Fruit fly (Drosophila melanogaster) whole organism, pupa: ENCODE results near the gene SMC3.

Experiments
- CG10348 ChIP-seq: fragments of 200-800 bp; sonication (Bioruptor generic); IDR thresholded peaks from 2 replicates; pipeline ENCODE4 v1.3.6; 2022; ENCODE audit warnings: missing biosample characterization, missing genetic modification characterization
- CG12605 ChIP-seq: fragments of 200-800 bp; sonication (Bioruptor generic); IDR thresholded peaks from 2 replicates; pipeline ENCODE4 v1.3.6; 2022; ENCODE audit warnings: missing biosample characterization, missing genetic modification characterization
- CG13204 ChIP-seq: fragments of 200-800 bp; sonication (Bioruptor generic); optimal IDR thresholded peaks from 2 replicates; lab custom pipeline; 2018; ENCODE audit warnings: missing biosample characterization, mild to moderate bottlenecking, missing genetic modification characterization, moderate library complexity
- CG14655 ChIP-seq: fragments of 200-800 bp; sonication (Bioruptor generic); optimal IDR thresholded peaks from 3 replicates; lab custom pipeline; 2017; ENCODE audit warnings: mild to moderate bottlenecking, missing biosample characterization, missing genetic modification reagents, missing genetic modification characterization
- CG15710 ChIP-seq: fragments of 200-800 bp; sonication (Bioruptor generic); optimal IDR thresholded peaks from 2 replicates; lab custom pipeline; 2018; ENCODE audit warnings: missing biosample characterization, mild to moderate bottlenecking, missing genetic modification characterization, moderate library complexity
- CG17806 ChIP-seq: fragments of 200-800 bp; sonication (Bioruptor generic); optimal IDR thresholded peaks from 2 replicates; lab custom pipeline; 2018; ENCODE audit warnings: missing biosample characterization, mild to moderate bottlenecking, missing genetic modification characterization, moderate library complexity
- CG32121 ChIP-seq: fragments of 200-800 bp; sonication (Bioruptor generic); IDR thresholded peaks from 2 replicates; pipeline ENCODE4 v1.3.6; 2022; ENCODE audit warnings: missing biosample characterization, missing genetic modification characterization
- CG34367 ChIP-seq: fragments of 200-800 bp; sonication (Bioruptor generic); optimal IDR thresholded peaks from 2 replicates; lab custom pipeline; 2018; ENCODE audit warnings: missing biosample characterization, mild to moderate bottlenecking, missing genetic modification characterization
- CG4496 ChIP-seq: fragments of 200-800 bp; sonication (Bioruptor generic); IDR thresholded peaks from 3 replicates; pipeline ENCODE4 v1.3.6; 2022; ENCODE audit warnings: missing biosample characterization, missing genetic modification characterization
- CG8159 ChIP-seq: fragments of 200-800 bp; sonication (Bioruptor generic); optimal IDR thresholded peaks from 3 replicates; lab custom pipeline; 2018; ENCODE audit warnings: missing biosample characterization, mild to moderate bottlenecking, missing genetic modification characterization, moderate library complexity
- CG8301 ChIP-seq: fragments of 200-800 bp; sonication (Bioruptor generic); optimal IDR thresholded peaks from 2 replicates; lab custom pipeline; 2018; ENCODE audit warnings: missing biosample characterization, mild to moderate bottlenecking, missing genetic modification characterization
- CG9948 ChIP-seq: fragments of 200-800 bp; sonication (Bioruptor generic); optimal IDR thresholded peaks from 2 replicates; lab custom pipeline; 2018; ENCODE audit warnings: missing biosample characterization, mild to moderate bottlenecking, missing genetic modification characterization, moderate library complexity
- D1 ChIP-seq: fragments of 200-800 bp; sonication (Bioruptor generic); optimal IDR thresholded peaks from 2 replicates; lab custom pipeline; 2018; ENCODE audit warnings: missing biosample characterization, mild to moderate bottlenecking, missing genetic modification characterization, moderate library complexity
- EcR ChIP-seq: fragments of 200-800 bp; sonication (Bioruptor generic); optimal IDR thresholded peaks from 3 replicates; lab custom pipeline; 2019; ENCODE audit warnings: missing biosample characterization, missing genetic modification characterization, mild to moderate bottlenecking, moderate library complexity, missing genetic modification reagents
- Ets98B ChIP-seq: fragments of 200-800 bp; sonication (Bioruptor generic); IDR thresholded peaks from 2 replicates; pipeline ENCODE4 v1.3.6; 2022; ENCODE audit warnings: missing biosample characterization, missing genetic modification characterization
- Pif1A ChIP-seq: fragments of 200-800 bp; sonication (Bioruptor generic); optimal IDR thresholded peaks from 3 replicates; lab custom pipeline; 2016; ENCODE audit warnings: missing biosample characterization, missing genetic modification characterization
- Pif1B ChIP-seq: fragments of 200-800 bp; sonication (Bioruptor generic); optimal IDR thresholded peaks from 3 replicates; lab custom pipeline; 2016; ENCODE audit warnings: missing biosample characterization, missing genetic modification characterization
- Snoo ChIP-seq: fragments of 200-800 bp; sonication (Bioruptor generic); optimal IDR thresholded peaks from 3 replicates; lab custom pipeline; 2017; ENCODE audit warnings: missing biosample characterization, mild to moderate bottlenecking, missing genetic modification characterization, inconsistent platforms
- fd96Ca ChIP-seq: fragments of 200-800 bp; sonication (Bioruptor generic); IDR thresholded peaks from 3 replicates; pipeline ENCODE4 v1.3.6; 2022; ENCODE audit warnings: missing biosample characterization, missing genetic modification characterization
- gl ChIP-seq: fragments of 200-800 bp; sonication (Bioruptor generic); optimal IDR thresholded peaks from 2 replicates; lab custom pipeline; 2018; ENCODE audit warnings: missing biosample characterization, mild to moderate bottlenecking, missing genetic modification characterization
- rn ChIP-seq: fragments of 200-800 bp; sonication (Bioruptor generic); IDR thresholded peaks from 2 replicates; pipeline ENCODE4 v1.3.6; 2022; ENCODE audit warnings: missing biosample characterization, missing genetic modification characterization

SMC3 gene

dm6 chrX:16552567-16552966 is 40.7 kb downstream of the SMC3 start:
- no peak for TF ChIP-seq CG10348 (GFP tag; lab: Robert Waterston, UW)
- TF ChIP-seq CG12605 (GFP tag; lab: Robert Waterston, UW), result peak; percentile 73
- peak; percentile 87 for TF ChIP-seq CG4496 (GFP tag; lab: Robert Waterston, UW)
- TF ChIP-seq CG32121, result peak; percentile 87
- peak; percentile 75 for TF ChIP-seq CG17806 (tag; lab: Kevin White, UChicago)
- peak; percentile 76 for TF ChIP-seq CG9948 (tag; lab: Kevin White, UChicago)
- no peak for TF ChIP-seq Pif1A (GFP tag; lab: Kevin White, UChicago)
- TF ChIP-seq fd96Ca (GFP tag; lab: Robert Waterston, UW), result no peak; the same call in 2 of the 3 replicates
- TF ChIP-seq CG8301 (tag; lab: Kevin White, UChicago), result peak; percentile 81
- peak; percentile 84 for TF ChIP-seq Snoo (tag; lab: Kevin White, UChicago)
- peak; percentile 75 for TF ChIP-seq D1 (tag; lab: Kevin White, UChicago)
- peak; percentile 41 for TF ChIP-seq gl (tag; lab: Kevin White, UChicago)
- TF ChIP-seq CG15710, result peak; percentile 73
- no peak; the same call in none of the 2 replicates for TF ChIP-seq Ets98B (GFP tag; lab: Robert Waterston, UW)
- TF ChIP-seq rn (GFP tag; lab: Robert Waterston, UW), result 0 out of 2 replicates have a peak, but pooled peaks have one; percentile 60
- TF ChIP-seq CG34367 (tag; lab: Kevin White, UChicago), result peak; percentile 71
- TF ChIP-seq CG8159, result peak; percentile 80
- peak; percentile 85 for TF ChIP-seq Pif1B (GFP tag; lab: Kevin White, UChicago)

- TF ChIP-seq gl (tag; lab: Kevin White, UChicago) (no peak), CG15710 (no peak), Pif1A (GFP tag; lab: Kevin White, UChicago) (no peak), CG8159 (no peak), rn (GFP tag; lab: Robert Waterston, UW) (no peak), CG12605 (GFP tag; lab: Robert Waterston, UW) (no peak), Pif1B (GFP tag; lab: Kevin White, UChicago) (no peak), CG8301 (tag; lab: Kevin White, UChicago) (no peak), EcR (GFP tag; lab: Kevin White, UChicago) (no peak)
Observed at dm6 chrX:16547390-16547789, 45.8 kb downstream of the SMC3 start, which contains the start of gene CG9902. Gene CG9902, minus strand, starts transcription at chrX:16547520.

dm6 chrX:16540802-16541346 is 52.4 kb downstream of the SMC3 start, which contains the start of gene CG9903:
Gene CG9903, minus strand, starts transcription at chrX:16540852.
- no peak for TF ChIP-seq CG15710
- no peak for TF ChIP-seq fd96Ca (GFP tag; lab: Robert Waterston, UW)
- no peak for TF ChIP-seq rn (GFP tag; lab: Robert Waterston, UW)
- no peak for TF ChIP-seq CG8301 (tag; lab: Kevin White, UChicago)
- no peak for TF ChIP-seq CG8159
- TF ChIP-seq CG14655, result no peak
- TF ChIP-seq CG4496 (GFP tag; lab: Robert Waterston, UW), result no peak
- no peak for TF ChIP-seq CG9948 (tag; lab: Kevin White, UChicago)
- TF ChIP-seq CG13204 (GFP tag; lab: Kevin White, UChicago), result no peak
- TF ChIP-seq Snoo (tag; lab: Kevin White, UChicago), result no peak
- no peak for TF ChIP-seq CG12605 (GFP tag; lab: Robert Waterston, UW)
- no peak for TF ChIP-seq Pif1A (GFP tag; lab: Kevin White, UChicago)
- no peak for TF ChIP-seq CG34367 (tag; lab: Kevin White, UChicago)
- TF ChIP-seq CG10348 (GFP tag; lab: Robert Waterston, UW), result no peak
- TF ChIP-seq CG32121, result no peak
- no peak for TF ChIP-seq D1 (tag; lab: Kevin White, UChicago)
- TF ChIP-seq CG17806 (tag; lab: Kevin White, UChicago), result no peak
